Worm (Caenorhabditis elegans): ENCODE results near the gene cha-1.

The cha-1 gene

ce11 chrIV:3654214-3654613 is 29.7 kb upstream of the cha-1 start:
- no peak for TF ChIP-seq ztf-23 (GFP tag; IDR thresholded peaks at IDR 0.05)
- TF ChIP-seq tab-1 (GFP tag; IDR thresholded peaks at IDR 0.05) = no peak
- TF ChIP-seq klf-2 (GFP tag; conservative IDR thresholded peaks at IDR 0.05) = no peak
- TF ChIP-seq flt-1 (GFP tag; IDR thresholded peaks at IDR 0.05) = no peak
- TF ChIP-seq ztf-29 (GFP tag; IDR thresholded peaks at IDR 0.05) = no peak

ce11 chrIV:3653420-3653823 is 28.9 kb upstream of the cha-1 start:
- no peak for TF ChIP-seq ztf-23 (GFP tag; IDR thresholded peaks at IDR 0.05)
- no peak for TF ChIP-seq tab-1 (GFP tag; IDR thresholded peaks at IDR 0.05)

DNA sequence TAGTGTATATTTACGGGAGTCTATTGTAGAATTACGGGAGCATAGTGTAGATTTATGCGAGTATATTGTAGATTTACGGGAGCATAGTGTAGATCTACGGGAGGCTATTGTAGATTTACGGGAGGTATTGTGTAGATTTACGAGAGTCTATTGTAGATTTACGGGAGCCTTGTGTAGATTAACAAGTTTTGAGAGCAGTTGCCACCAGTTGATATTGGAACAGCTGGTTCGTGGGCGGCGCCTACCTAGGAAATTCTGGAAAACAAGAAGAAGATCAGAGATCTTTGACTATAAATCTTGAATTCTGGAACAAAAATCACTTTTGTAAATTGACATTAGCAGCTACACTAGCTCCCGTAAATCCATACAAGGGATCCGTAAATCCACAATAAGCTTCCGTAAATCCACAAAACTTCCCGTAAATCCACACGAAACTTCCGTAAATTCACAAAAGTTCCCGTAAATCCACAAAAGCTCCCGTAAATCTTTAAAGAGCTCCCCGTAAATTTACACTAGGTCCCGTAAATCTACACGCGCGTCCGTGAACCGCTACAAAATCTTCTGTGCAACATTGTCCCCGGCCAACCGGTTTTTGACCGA is 28.4 kb upstream of the cha-1 start:
- TF ChIP-seq tab-1 (GFP tag; IDR thresholded peaks at IDR 0.05) (no peak), ref-1 (GFP tag; conservative IDR thresholded peaks at IDR 0.05) (no peak), flt-1 (GFP tag; IDR thresholded peaks at IDR 0.05) (no peak), med-1 (GFP tag; optimal IDR thresholded peaks at IDR 0.05; ENCODE audit: insufficient read depth) (no peak), klf-2 (GFP tag; conservative IDR thresholded peaks at IDR 0.05) (no peak), ztf-23 (GFP tag; IDR thresholded peaks at IDR 0.05) (no peak), T22C8.4 (GFP tag; IDR thresholded peaks at IDR 0.05) (no peak), ztf-29 (GFP tag; IDR thresholded peaks at IDR 0.05) (no peak), cog-1 (tag; optimal IDR thresholded peaks at IDR 0.05) (no peak)

DNA sequence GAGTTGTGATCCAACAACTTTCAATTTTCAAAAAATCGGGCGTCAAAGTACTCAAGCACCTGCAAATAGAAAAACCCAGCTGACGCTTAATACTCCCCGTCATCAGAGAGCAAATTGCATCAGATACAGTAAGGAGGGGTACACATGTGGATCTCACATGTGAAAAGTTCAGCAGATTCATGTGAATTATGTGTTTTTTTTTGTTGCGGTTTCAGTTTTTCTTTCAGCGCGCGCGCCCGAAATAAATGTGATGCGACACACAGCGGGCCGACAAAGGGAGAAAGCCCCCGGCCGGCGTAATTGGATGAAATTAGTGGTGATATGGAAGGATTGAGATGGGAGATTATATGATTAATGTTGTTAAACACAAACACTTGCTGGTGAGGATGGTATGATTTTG is 27.7 kb upstream of the cha-1 start:
- TF ChIP-seq ref-1 (GFP tag; conservative IDR thresholded peaks at IDR 0.05) (no peak), med-1 (GFP tag; optimal IDR thresholded peaks at IDR 0.05; ENCODE audit: insufficient read depth) (no peak), ztf-23 (GFP tag; IDR thresholded peaks at IDR 0.05) (no peak), ztf-29 (GFP tag; IDR thresholded peaks at IDR 0.05) (no peak), klf-2 (GFP tag; conservative IDR thresholded peaks at IDR 0.05) (no peak), flt-1 (GFP tag; IDR thresholded peaks at IDR 0.05) (no peak), tab-1 (GFP tag; IDR thresholded peaks at IDR 0.05) (no peak), cog-1 (tag; optimal IDR thresholded peaks at IDR 0.05) (no peak), T22C8.4 (GFP tag; IDR thresholded peaks at IDR 0.05) (no peak)

ce11 chrIV:3648634-3649240 is 24.2 kb upstream of the cha-1 start, which contains the start of gene CC8.2:
Gene CC8.2, minus strand, starts transcription at chrIV:3648684.
- 0 out of 2 replicates have a peak, but pooled peaks have one; percentile 27 for TF ChIP-seq ztf-23 (GFP tag; IDR thresholded peaks at IDR 0.05)
- no peak for TF ChIP-seq ztf-29 (GFP tag; IDR thresholded peaks at IDR 0.05)

DNA sequence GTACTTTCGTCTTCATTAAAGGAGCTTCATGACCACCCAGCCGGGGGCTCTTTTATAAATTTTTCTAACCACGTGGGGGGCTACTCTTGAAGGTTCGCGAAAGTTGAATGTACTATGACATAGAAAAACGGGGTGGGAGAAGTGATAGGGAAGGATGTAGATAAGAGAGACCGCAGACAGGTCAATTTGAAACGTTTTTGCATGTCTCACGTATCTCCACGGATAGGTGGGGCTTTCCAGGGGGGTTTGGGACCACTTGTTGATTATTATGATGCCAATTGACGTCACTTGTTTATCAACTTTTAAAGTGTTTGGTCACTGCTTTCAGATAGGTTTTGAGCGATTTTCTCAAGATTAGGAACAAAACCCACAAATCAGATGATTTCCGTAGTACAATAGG is 23.1 kb upstream of the cha-1 start:
- TF ChIP-seq cog-1 (tag; optimal IDR thresholded peaks at IDR 0.05) (no peak), flt-1 (GFP tag; IDR thresholded peaks at IDR 0.05) (no peak), T22C8.4 (GFP tag; IDR thresholded peaks at IDR 0.05) (no peak), klf-2 (GFP tag; conservative IDR thresholded peaks at IDR 0.05) (no peak), tab-1 (GFP tag; IDR thresholded peaks at IDR 0.05) (no peak), ztf-29 (GFP tag; IDR thresholded peaks at IDR 0.05) (no peak), ref-1 (GFP tag; conservative IDR thresholded peaks at IDR 0.05) (no peak), ztf-23 (GFP tag; IDR thresholded peaks at IDR 0.05) (no peak), med-1 (GFP tag; optimal IDR thresholded peaks at IDR 0.05; ENCODE audit: insufficient read depth) (no peak)

ce11 chrIV:3646338-3647154 is 22.0 kb upstream of the cha-1 start:
- TF ChIP-seq T22C8.4 (GFP tag; IDR thresholded peaks at IDR 0.05) (0 out of 2 replicates have a peak, but pooled peaks have one; percentile 11), ztf-29 (GFP tag; IDR thresholded peaks at IDR 0.05) (no peak)

- TF ChIP-seq cog-1 (tag; optimal IDR thresholded peaks at IDR 0.05) (no peak), ref-1 (GFP tag; conservative IDR thresholded peaks at IDR 0.05) (no peak), klf-2 (GFP tag; conservative IDR thresholded peaks at IDR 0.05) (no peak), ztf-23 (GFP tag; IDR thresholded peaks at IDR 0.05) (no peak), T22C8.4 (GFP tag; IDR thresholded peaks at IDR 0.05) (no peak), flt-1 (GFP tag; IDR thresholded peaks at IDR 0.05) (no peak), tab-1 (GFP tag; IDR thresholded peaks at IDR 0.05) (no peak), ztf-29 (GFP tag; IDR thresholded peaks at IDR 0.05) (no peak), med-1 (GFP tag; optimal IDR thresholded peaks at IDR 0.05; ENCODE audit: insufficient read depth) (no peak)
Measured at ce11 chrIV:3645487-3645886, 21.0 kb upstream of the cha-1 start.

ce11 chrIV:3644863-3645378 is 20.4 kb upstream of the cha-1 start:
- TF ChIP-seq flt-1 (GFP tag; IDR thresholded peaks at IDR 0.05) = no peak
- no peak for TF ChIP-seq klf-2 (GFP tag; conservative IDR thresholded peaks at IDR 0.05)
- TF ChIP-seq ztf-29 (GFP tag; IDR thresholded peaks at IDR 0.05) = no peak
- TF ChIP-seq cog-1 (tag; optimal IDR thresholded peaks at IDR 0.05) = no peak
- TF ChIP-seq T22C8.4 (GFP tag; IDR thresholded peaks at IDR 0.05) = no peak
- no peak for TF ChIP-seq ref-1 (GFP tag; conservative IDR thresholded peaks at IDR 0.05)
- no peak for TF ChIP-seq ztf-23 (GFP tag; IDR thresholded peaks at IDR 0.05)
- TF ChIP-seq tab-1 (GFP tag; IDR thresholded peaks at IDR 0.05) = no peak
- no peak for TF ChIP-seq med-1 (GFP tag; optimal IDR thresholded peaks at IDR 0.05; ENCODE audit: insufficient read depth)

DNA sequence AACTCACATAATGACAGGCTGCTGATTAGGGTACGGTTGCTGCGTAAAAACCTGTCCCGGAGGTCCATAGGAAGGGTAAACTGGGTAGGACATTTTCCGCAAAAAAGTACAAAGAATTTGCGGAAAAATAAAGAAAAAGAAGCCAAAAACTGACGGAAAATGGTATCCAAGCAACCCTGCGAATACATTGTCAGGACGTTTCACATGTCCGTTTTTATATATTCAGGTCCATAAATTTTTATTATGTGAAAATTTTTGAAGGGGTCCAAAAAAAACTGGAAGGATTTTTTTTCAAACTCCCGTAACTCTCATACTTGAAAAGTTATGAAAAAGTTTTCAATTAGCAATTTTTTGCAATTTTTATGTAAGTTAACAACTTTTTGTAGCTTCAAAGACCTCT is 17.7 kb upstream of the cha-1 start, which contains the start of gene CC8.3:
Gene CC8.3, minus strand, starts transcription at position 101 of the 400 bp plus-strand sequence.
- no peak for TF ChIP-seq ztf-23 (GFP tag; IDR thresholded peaks at IDR 0.05)
- TF ChIP-seq ztf-29 (GFP tag; IDR thresholded peaks at IDR 0.05) = no peak
- no peak for TF ChIP-seq T22C8.4 (GFP tag; IDR thresholded peaks at IDR 0.05)
- no peak for TF ChIP-seq cog-1 (tag; optimal IDR thresholded peaks at IDR 0.05)
- no peak for TF ChIP-seq klf-2 (GFP tag; conservative IDR thresholded peaks at IDR 0.05)
- TF ChIP-seq tab-1 (GFP tag; IDR thresholded peaks at IDR 0.05) = no peak
- TF ChIP-seq med-1 (GFP tag; optimal IDR thresholded peaks at IDR 0.05; ENCODE audit: insufficient read depth) = no peak
- TF ChIP-seq flt-1 (GFP tag; IDR thresholded peaks at IDR 0.05) = no peak
- TF ChIP-seq ref-1 (GFP tag; conservative IDR thresholded peaks at IDR 0.05) = no peak
